Fruit fly (Drosophila melanogaster): ENCODE results near the gene hmw.

Gene hmw

DNA sequence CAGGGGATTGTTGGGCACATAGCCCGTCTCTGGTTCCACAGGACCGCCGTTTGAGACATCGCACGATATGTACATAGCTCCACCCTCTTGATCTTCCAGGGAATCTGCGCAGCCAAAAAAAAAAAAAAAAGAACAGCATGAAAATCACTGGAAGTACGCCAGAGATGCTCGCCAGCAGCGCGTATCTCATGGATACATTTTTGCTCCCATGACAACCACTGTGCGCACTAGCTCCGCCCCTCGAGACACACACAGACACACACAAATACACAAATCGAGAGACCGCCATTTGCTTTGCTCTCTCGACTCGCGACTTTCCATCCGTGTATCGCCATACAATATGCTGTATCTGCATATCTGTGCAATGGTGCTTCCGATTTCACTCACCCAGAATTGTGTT, 9.6 kb downstream of the hmw start:
- TF ChIP-seq CG6808 (GFP tag; optimal IDR thresholded peaks at IDR 0.05) (no peak), Ets96B (tag; optimal IDR thresholded peaks at IDR 0.05) (peak; percentile 12), Eip75B (GFP tag; optimal IDR thresholded peaks at IDR 0.05) (no peak), topi (GFP tag; optimal IDR thresholded peaks at IDR 0.05) (no peak), CG6276 (GFP tag; optimal IDR thresholded peaks at IDR 0.05) (no peak), spab (GFP tag; optimal IDR thresholded peaks at IDR 0.05) (no peak), CG8119 (GFP tag; IDR thresholded peaks at IDR 0.05) (0 out of 3 replicates have a peak, but pooled peaks have one; percentile 20), ss (GFP tag; optimal IDR thresholded peaks at IDR 0.05) (no peak), CG3919 (GFP tag; optimal IDR thresholded peaks at IDR 0.05) (peak; percentile 33), Ets21C (GFP tag; optimal IDR thresholded peaks at IDR 0.05) (no peak), pdm3 (GFP tag; optimal IDR thresholded peaks at IDR 0.05) (peak; percentile 31), CG34406 (GFP tag; optimal IDR thresholded peaks at IDR 0.05) (peak; percentile 5), Smox (GFP tag; optimal IDR thresholded peaks at IDR 0.05) (no peak), CG1621 (tag; optimal IDR thresholded peaks at IDR 0.05) (no peak), lz (GFP tag; optimal IDR thresholded peaks at IDR 0.05) (peak; percentile 27), OdsH (GFP tag; optimal IDR thresholded peaks at IDR 0.05) (peak; percentile 44), CG11762 (GFP tag; optimal IDR thresholded peaks at IDR 0.05; ENCODE audit: insufficient read depth) (no peak), CG7368 (GFP tag; optimal IDR thresholded peaks at IDR 0.05) (peak; percentile 31), Gug (GFP tag; IDR thresholded peaks at IDR 0.05) (peak; percentile 60), salr (GFP tag; optimal IDR thresholded peaks at IDR 0.05) (peak in 1 of 2 experiments; percentile 19), CG6854 (GFP tag; optimal IDR thresholded peaks at IDR 0.05) (no peak), CG3032 (tag; optimal IDR thresholded peaks at IDR 0.05) (no peak), CG9139 (GFP tag; optimal IDR thresholded peaks at IDR 0.05) (no peak), CG32006 (GFP tag; optimal IDR thresholded peaks at IDR 0.05) (no peak), dac (GFP tag; optimal IDR thresholded peaks at IDR 0.05) (no peak), Hr39 (GFP tag; optimal IDR thresholded peaks at IDR 0.05) (no peak), CG4318 (GFP tag; optimal IDR thresholded peaks at IDR 0.05) (no peak), CG15336 (GFP tag; IDR thresholded peaks at IDR 0.05) (0 out of 2 replicates have a peak, but pooled peaks have one; percentile 26), CG8319 (GFP tag; optimal IDR thresholded peaks at IDR 0.05) (no peak), cyc (GFP tag; optimal IDR thresholded peaks at IDR 0.05) (no peak), fd85E (GFP tag; optimal IDR thresholded peaks at IDR 0.05) (no peak), Blimp-1 (GFP tag; optimal IDR thresholded peaks at IDR 0.05) (no peak), acj6 (GFP tag; optimal IDR thresholded peaks at IDR 0.05) (peak; percentile 21), CG11902 (GFP tag; optimal IDR thresholded peaks at IDR 0.05) (no peak), eg (GFP tag; IDR thresholded peaks at IDR 0.05) (peak; percentile 82), Met (GFP tag; optimal IDR thresholded peaks at IDR 0.05) (peak; percentile 32), CG6792 (GFP tag; optimal IDR thresholded peaks at IDR 0.05) (no peak), dsx (GFP tag; optimal IDR thresholded peaks at IDR 0.05; ENCODE audit: poor library complexity, severe bottlenecking) (no peak), CG11294 (GFP tag; IDR thresholded peaks at IDR 0.05) (no peak), achi (GFP tag; optimal IDR thresholded peaks at IDR 0.05) (peak; percentile 42), fd59A (GFP tag; optimal IDR thresholded peaks at IDR 0.05) (no peak), vri (GFP tag; optimal IDR thresholded peaks at IDR 0.05) (no peak), CG10669 (GFP tag; optimal IDR thresholded peaks at IDR 0.05) (no peak), fkh (GFP tag; optimal IDR thresholded peaks at IDR 0.05) (no peak), Eip93F (GFP tag; optimal IDR thresholded peaks at IDR 0.05) (no peak), Hr4 (GFP tag; optimal IDR thresholded peaks at IDR 0.05) (peak; percentile 49), CG16779 (tag; optimal IDR thresholded peaks at IDR 0.05) (no peak), Hr38 (GFP tag; optimal IDR thresholded peaks at IDR 0.05) (no peak), Lpt (GFP tag; optimal IDR thresholded peaks at IDR 0.05) (no peak), net (GFP tag; optimal IDR thresholded peaks at IDR 0.05) (peak; percentile 50), esn (GFP tag; optimal IDR thresholded peaks at IDR 0.05) (peak; percentile 22), Eip78C (GFP tag) (peak; percentile 80)

Measured in whole organism, prepupa.